Fruit fly (Drosophila melanogaster) whole organism, embryonic: Measurements from ENCODE around the gene snk.

ENCODE experiments used
- ATbp ChIP-seq: fragments of 200-800 bp; sonication (Bioruptor generic); optimal IDR thresholded peaks from 2 replicates; lab custom pipeline; 2017; ENCODE audit warnings: missing biosample characterization, mild to moderate bottlenecking, missing genetic modification characterization, missing genetic modification reagents
- Abd-B ChIP-seq: fragments of 200-800 bp; sonication (Bioruptor generic); optimal IDR thresholded peaks from 2 replicates; lab custom pipeline; 2018; ENCODE audit warnings: missing biosample characterization, mild to moderate bottlenecking, missing genetic modification characterization, moderate library complexity
- Bgb ChIP-seq: fragments of 200-800 bp; sonication (Bioruptor generic); IDR thresholded peaks from 2 replicates; pipeline ENCODE4 v1.3.6; 2022; ENCODE audit warnings: missing biosample characterization, missing genetic modification characterization; ENCODE audit not compliant: partially characterized antibody
- CG11093 ChIP-seq: fragments of 200-800 bp; sonication (Bioruptor generic); IDR thresholded peaks from 3 replicates; pipeline ENCODE4 v1.3.6; 2022; ENCODE audit warnings: missing biosample characterization, missing genetic modification characterization
- CG13123 ChIP-seq: fragments of 200-800 bp; sonication (Bioruptor generic); optimal IDR thresholded peaks from 2 replicates; lab custom pipeline; 2016; ENCODE audit warnings: missing biosample characterization, missing genetic modification characterization
- CG1602 ChIP-seq: fragments of 200-800 bp; sonication (Bioruptor generic); optimal IDR thresholded peaks from 3 replicates; lab custom pipeline; 2016; ENCODE audit warnings: missing biosample characterization, missing genetic modification characterization
- CG17359 ChIP-seq: fragments of 200-800 bp; sonication (Bioruptor generic); optimal IDR thresholded peaks from 3 replicates; lab custom pipeline; 2018; ENCODE audit warnings: missing biosample characterization, mild to moderate bottlenecking, missing genetic modification characterization, moderate library complexity
- CG17385 ChIP-seq: fragments of 200-800 bp; sonication (Bioruptor generic); optimal IDR thresholded peaks from 3 replicates; lab custom pipeline; 2018; ENCODE audit warnings: missing biosample characterization, mild to moderate bottlenecking, missing genetic modification characterization
- CG17612 ChIP-seq: fragments of 200-800 bp; sonication (Bioruptor generic); IDR thresholded peaks from 2 replicates; pipeline ENCODE4 v1.3.6; 2022; ENCODE audit warnings: missing biosample characterization, missing genetic modification characterization
- CG18011 ChIP-seq: fragments of 200-800 bp; sonication (Bioruptor generic); optimal IDR thresholded peaks from 2 replicates; lab custom pipeline; 2017; ENCODE audit warnings: missing biosample characterization, missing genetic modification characterization, mild to moderate bottlenecking, moderate library complexity, missing genotype
- CG18599 ChIP-seq: fragments of 200-800 bp; sonication (Bioruptor generic); optimal IDR thresholded peaks from 3 replicates; lab custom pipeline; 2017; ENCODE audit warnings: missing biosample characterization, missing genetic modification characterization, mild to moderate bottlenecking, moderate library complexity, missing genetic modification reagents
- CG2116 ChIP-seq: fragments of 200-800 bp; sonication (Bioruptor generic); optimal IDR thresholded peaks from 3 replicates; lab custom pipeline; 2018; ENCODE audit warnings: missing biosample characterization, mild to moderate bottlenecking, missing genetic modification characterization
- CG2678 ChIP-seq: fragments of 200-800 bp; sonication (Bioruptor generic); optimal IDR thresholded peaks from 3 replicates; lab custom pipeline; 2019; ENCODE audit warnings: missing biosample characterization, mild to moderate bottlenecking, missing genetic modification characterization, moderate library complexity
- CG3281 ChIP-seq: fragments of 200-800 bp; sonication (Bioruptor generic); optimal IDR thresholded peaks from 3 replicates; lab custom pipeline; 2017; ENCODE audit warnings: missing biosample characterization, mild to moderate bottlenecking, missing genetic modification characterization
- CG33557 ChIP-seq: fragments of 200-800 bp; sonication (Bioruptor generic); optimal IDR thresholded peaks from 2 replicates; lab custom pipeline; 2019; ENCODE audit warnings: missing biosample characterization, mild to moderate bottlenecking, missing genetic modification characterization, moderate library complexity
- CG3726 ChIP-seq: fragments of 200-800 bp; sonication (Bioruptor generic); IDR thresholded peaks from 3 replicates; pipeline ENCODE4, ENCODE4 v1.3.6; 2022; ENCODE audit warnings: missing biosample characterization, missing genetic modification characterization
- CG6765 ChIP-seq: fragments of 200-800 bp; sonication (Bioruptor generic); optimal IDR thresholded peaks from 3 replicates; lab custom pipeline; 2017; ENCODE audit warnings: missing biosample characterization, mild to moderate bottlenecking, missing genetic modification characterization
- CG6813 ChIP-seq: fragments of 200-800 bp; sonication (Bioruptor generic); optimal IDR thresholded peaks from 2 replicates; lab custom pipeline; 2017; ENCODE audit warnings: missing biosample characterization, missing genetic modification characterization, mild to moderate bottlenecking, moderate library complexity, missing genetic modification reagents
- CG9727 ChIP-seq: fragments of 200-800 bp; sonication (Bioruptor generic); optimal IDR thresholded peaks from 3 replicates; lab custom pipeline; 2017; ENCODE audit warnings: missing biosample characterization, mild to moderate bottlenecking, missing genetic modification characterization
- CG9817 ChIP-seq: fragments of 200-800 bp; sonication (Bioruptor generic); optimal IDR thresholded peaks from 2 replicates; lab custom pipeline; 2018; ENCODE audit warnings: missing biosample characterization, mild to moderate bottlenecking, missing genetic modification characterization, moderate library complexity
- CHES-1-like ChIP-seq: fragments of 200-800 bp; sonication (Bioruptor generic); optimal IDR thresholded peaks from 2 replicates; lab custom pipeline; 2016; ENCODE audit warnings: missing biosample characterization, missing genetic modification characterization
- ERR ChIP-seq: fragments of 200-800 bp; sonication (Bioruptor generic); optimal IDR thresholded peaks from 2 replicates; lab custom pipeline; 2016; ENCODE audit warnings: missing biosample characterization, missing genetic modification characterization
- Elba2 ChIP-seq: fragments of 200-800 bp; sonication (Bioruptor generic); optimal IDR thresholded peaks from 3 replicates; lab custom pipeline; 2016; ENCODE audit warnings: missing biosample characterization, missing genetic modification characterization
- HLHmδ ChIP-seq: fragments of 200-800 bp; sonication (Bioruptor generic); optimal IDR thresholded peaks from 2 replicates; lab custom pipeline; 2018; ENCODE audit warnings: missing biosample characterization, mild to moderate bottlenecking, missing genetic modification characterization, moderate library complexity
- Hand ChIP-seq: fragments of 200-800 bp; sonication (Bioruptor generic); optimal IDR thresholded peaks from 2 replicates; lab custom pipeline; 2017; ENCODE audit warnings: mild to moderate bottlenecking, missing biosample characterization, missing genetic modification reagents, missing genetic modification characterization
- MESR4 ChIP-seq: fragments of 200-800 bp; sonication (Bioruptor generic); optimal IDR thresholded peaks from 2 replicates; lab custom pipeline; 2018; ENCODE audit warnings: missing biosample characterization, mild to moderate bottlenecking, missing genetic modification characterization, moderate library complexity
- NK7.1 ChIP-seq: fragments of 200-800 bp; sonication (Bioruptor generic); optimal IDR thresholded peaks from 3 replicates; lab custom pipeline; 2016; ENCODE audit warnings: missing biosample characterization, missing genetic modification characterization
- Scr ChIP-seq: fragments of 200-800 bp; sonication (Bioruptor generic); IDR thresholded peaks from 2 replicates; pipeline ENCODE4 v1.3.6; 2022; ENCODE audit warnings: missing biosample characterization, missing genetic modification characterization; ENCODE audit not compliant: partially characterized antibody
- al ChIP-seq: fragments of 200-800 bp; sonication (Bioruptor generic); IDR thresholded peaks from 2 replicates; pipeline ENCODE4 v1.3.6; 2022; ENCODE audit warnings: missing biosample characterization, missing genetic modification characterization
- aop ChIP-seq: fragments of 200-800 bp; sonication (Bioruptor generic); IDR thresholded peaks from 2 replicates; pipeline ENCODE4 v1.3.6; 2022; ENCODE audit warnings: missing biosample characterization, missing genetic modification characterization
- ash1 ChIP-seq: fragments of 200-800 bp; sonication (Bioruptor generic); optimal IDR thresholded peaks from 2 replicates; lab custom pipeline; 2018; ENCODE audit warnings: missing biosample characterization, mild to moderate bottlenecking, missing genetic modification characterization
- ato ChIP-seq: fragments of 200-800 bp; sonication (Bioruptor generic); IDR thresholded peaks from 2 replicates; pipeline ENCODE4 v1.3.6; 2022; ENCODE audit warnings: missing biosample characterization, missing genetic modification characterization; ENCODE audit not compliant: partially characterized antibody
- bsh ChIP-seq, 2 experiments: fragments of 200-800 bp; sonication (Bioruptor generic); optimal IDR thresholded peaks; 2 replicates each; lab custom pipeline; 2017 to 2018; ENCODE audit warnings: mild to moderate bottlenecking in 2 of 2, missing biosample characterization in 2 of 2, missing genetic modification characterization in 2 of 2, moderate library complexity in 1 of 2
- cas ChIP-seq: fragments of 200-800 bp; sonication (Bioruptor generic); IDR thresholded peaks from 2 replicates; pipeline ENCODE4 v1.3.6; 2022; ENCODE audit warnings: missing biosample characterization, missing genetic modification characterization
- crc ChIP-seq: fragments of 200-800 bp; sonication (Bioruptor generic); optimal IDR thresholded peaks from 2 replicates; lab custom pipeline; 2016; ENCODE audit warnings: missing biosample characterization, missing genetic modification characterization
- crp ChIP-seq, 2 experiments: fragments of 200-800 bp; sonication (Bioruptor generic); optimal IDR thresholded peaks; 2 replicates in 1 of 2; 3 replicates in 1 of 2; lab custom pipeline; 2017; ENCODE audit warnings: missing biosample characterization in 2 of 2, missing genetic modification characterization in 2 of 2, mild to moderate bottlenecking in 1 of 2, moderate library complexity in 1 of 2
- ewg ChIP-seq: fragments of 200-800 bp; sonication (Bioruptor generic); optimal IDR thresholded peaks from 3 replicates; lab custom pipeline; 2017; ENCODE audit warnings: mild to moderate bottlenecking, missing biosample characterization, missing genetic modification reagents, missing genetic modification characterization
- hkb ChIP-seq, 2 experiments: fragments of 200-800 bp in 1 of 2; fragments of >200 bp in 1 of 2; sonication (Bioruptor generic) in 1 of 2; IDR thresholded peaks in 1 of 2; optimal IDR thresholded peaks in 1 of 2; 2 replicates each; pipeline versions ENCODE4 v1.3.6 to Lab custom; 2017 to 2022; ENCODE audit warnings: missing biosample characterization in 1 of 2, missing genetic modification characterization in 1 of 2
- kni ChIP-seq: fragments of 200-800 bp; sonication (Bioruptor generic); optimal IDR thresholded peaks from 3 replicates; lab custom pipeline; 2017; ENCODE audit warnings: mild to moderate bottlenecking, missing biosample characterization, missing genetic modification reagents, missing genetic modification characterization
- lov ChIP-seq, 2 experiments: fragments of 200-800 bp in 1 of 2; fragments of >200 bp in 1 of 2; sonication (Bioruptor generic) in 1 of 2; IDR thresholded peaks in 1 of 2; optimal IDR thresholded peaks in 1 of 2; 2 replicates in 1 of 2; 3 replicates in 1 of 2; pipeline versions ENCODE4 v1.3.6 to Lab custom; 2017 to 2022; ENCODE audit warnings: missing biosample characterization in 1 of 2, missing genetic modification characterization in 1 of 2
- oc ChIP-seq: fragments of 200-800 bp; sonication (Bioruptor generic); optimal IDR thresholded peaks from 2 replicates; lab custom pipeline; 2018; ENCODE audit warnings: missing biosample characterization, mild to moderate bottlenecking, missing genetic modification characterization, moderate library complexity
- otp ChIP-seq: fragments of 200-800 bp; sonication (Bioruptor generic); IDR thresholded peaks from 3 replicates; pipeline ENCODE4, ENCODE4 v1.3.6; 2022; ENCODE audit warnings: missing biosample characterization, missing genetic modification characterization
- pum ChIP-seq: fragments of 200-800 bp; sonication (Bioruptor generic); optimal IDR thresholded peaks from 2 replicates; lab custom pipeline; 2016; ENCODE audit warnings: missing biosample characterization, missing genetic modification characterization
- ranshi ChIP-seq: fragments of 200-800 bp; sonication (Bioruptor generic); IDR thresholded peaks from 2 replicates; pipeline ENCODE4 v1.3.6; 2022; ENCODE audit warnings: missing biosample characterization, missing genetic modification characterization
- shn ChIP-seq: fragments of 200-800 bp; sonication (Bioruptor generic); optimal IDR thresholded peaks from 3 replicates; lab custom pipeline; 2016; ENCODE audit warnings: missing biosample characterization, missing genetic modification characterization
- sna ChIP-seq: fragments of 200-800 bp; sonication (Bioruptor generic); IDR thresholded peaks from 2 replicates; pipeline ENCODE4 v1.3.6; 2022; ENCODE audit warnings: missing biosample characterization, missing genetic modification characterization; ENCODE audit not compliant: partially characterized antibody
- sr ChIP-seq: fragments of 200-800 bp; sonication (Bioruptor generic); IDR thresholded peaks from 3 replicates; pipeline ENCODE4 v1.3.6; 2022; ENCODE audit warnings: missing biosample characterization, missing genetic modification characterization
- vvl ChIP-seq: fragments of 200-800 bp; sonication (Bioruptor generic); IDR thresholded peaks from 2 replicates; pipeline ENCODE4 v1.3.6; 2022; ENCODE audit warnings: missing biosample characterization, missing genetic modification characterization

The snk gene

dm6 chr3R:13051942-13052693, 9.5 kb upstream of the snk start, which contains the start of gene pic (continued):
- no peak for TF ChIP-seq CG11093 (GFP tag; lab: Robert Waterston, UW)
- TF ChIP-seq cas (GFP tag; lab: Robert Waterston, UW) = no peak
- no peak for TF ChIP-seq ranshi
- no peak for TF ChIP-seq CG33557 (GFP tag; lab: Kevin White, UChicago)
- TF ChIP-seq CG6765 (GFP tag; lab: Kevin White, UChicago) = no peak
- TF ChIP-seq CG17359 (tag; lab: Kevin White, UChicago) = no peak
- TF ChIP-seq CHES-1-like = peak; percentile 37
- no peak for TF ChIP-seq shn (GFP tag; lab: Kevin White, UChicago)
- peak; percentile 87 for TF ChIP-seq Scr (GFP tag; lab: Robert Waterston, UW)
- TF ChIP-seq CG2116 (GFP tag; lab: Kevin White, UChicago) = peak; percentile 100
- TF ChIP-seq hkb (optimal IDR thresholded peaks at IDR 0.05; lab: Kevin White, UChicago) = no peak
- no peak for TF ChIP-seq hkb (GFP tag; IDR thresholded peaks at IDR 0.05; lab: Robert Waterston, UW)
- no peak for TF ChIP-seq CG18011 (GFP tag; lab: Kevin White, UChicago)
- TF ChIP-seq Hand (GFP tag; lab: Kevin White, UChicago) = no peak
- TF ChIP-seq CG6813 (GFP tag; lab: Kevin White, UChicago) = no peak
- TF ChIP-seq vvl (GFP tag; lab: Robert Waterston, UW) = no peak
- TF ChIP-seq crc (GFP tag; lab: Kevin White, UChicago) = no peak
- no peak for TF ChIP-seq CG9817 (tag; lab: Kevin White, UChicago)
- TF ChIP-seq lov (optimal IDR thresholded peaks at IDR 0.05; lab: Kevin White, UChicago) = no peak
- no peak for TF ChIP-seq lov (GFP tag; IDR thresholded peaks at IDR 0.05; lab: Robert Waterston, UW)
- no peak for TF ChIP-seq CG9727 (GFP tag; lab: Kevin White, UChicago)
- TF ChIP-seq pum = no peak
- no peak for TF ChIP-seq Abd-B (GFP tag; lab: Kevin White, UChicago)
- no peak for TF ChIP-seq CG18599
- no peak for TF ChIP-seq HLHmδ (GFP tag; lab: Kevin White, UChicago)
- TF ChIP-seq MESR4 (GFP tag; lab: Kevin White, UChicago) = peak; percentile 78
- TF ChIP-seq sna (GFP tag; lab: Robert Waterston, UW) = peak; percentile 80
- TF ChIP-seq aop (GFP tag; lab: Robert Waterston, UW) = no peak
- no peak for TF ChIP-seq crp (GFP tag; optimal IDR thresholded peaks at IDR 0.05; lab: Kevin White, UChicago)
- peak; percentile 75 for TF ChIP-seq Bgb (GFP tag; lab: Robert Waterston, UW)
- TF ChIP-seq CG13123 (GFP tag; lab: Kevin White, UChicago) = no peak
- no peak for TF ChIP-seq CG2678 (tag; lab: Kevin White, UChicago)
- TF ChIP-seq otp (GFP tag; lab: Robert Waterston, UW) = no peak
- no peak for TF ChIP-seq ash1 (GFP tag; lab: Kevin White, UChicago)
- TF ChIP-seq Elba2 (GFP tag; lab: Kevin White, UChicago) = no peak
- TF ChIP-seq bsh (GFP tag; optimal IDR thresholded peaks at IDR 0.05; lab: Kevin White, UChicago) = no peak
- TF ChIP-seq kni (GFP tag; lab: Kevin White, UChicago) = no peak
- TF ChIP-seq NK7.1 = no peak
- no peak for TF ChIP-seq CG3726 (GFP tag; lab: Robert Waterston, UW)
- TF ChIP-seq CG17612 (GFP tag; lab: Robert Waterston, UW) = no peak
- no peak for TF ChIP-seq oc (tag; lab: Kevin White, UChicago)
- no peak for TF ChIP-seq CG3281 (GFP tag; lab: Kevin White, UChicago)
- no peak for TF ChIP-seq al (GFP tag; lab: Robert Waterston, UW)
- no peak for TF ChIP-seq CG1602 (GFP tag; lab: Kevin White, UChicago)
- no peak for TF ChIP-seq ATbp
- peak; percentile 86 for TF ChIP-seq CG17385 (GFP tag; lab: Kevin White, UChicago)
- TF ChIP-seq ewg (GFP tag; lab: Kevin White, UChicago) = no peak
- peak; percentile 62 for TF ChIP-seq ato (GFP tag; lab: Robert Waterston, UW)
- TF ChIP-seq sr (GFP tag; lab: Robert Waterston, UW) = no peak
- no peak for TF ChIP-seq ERR (GFP tag; lab: Kevin White, UChicago)
